Fruit fly (Drosophila melanogaster) whole organism, pupa: ENCODE data around the gene CG6739.

Source experiments
- CG10348 ChIP-seq: fragments of 200-800 bp; sonication (Bioruptor generic); IDR thresholded peaks from 2 replicates; pipeline ENCODE4 v1.3.6; 2022; ENCODE audit warnings: missing biosample characterization, missing genetic modification characterization
- CG12605 ChIP-seq: fragments of 200-800 bp; sonication (Bioruptor generic); IDR thresholded peaks from 2 replicates; pipeline ENCODE4 v1.3.6; 2022; ENCODE audit warnings: missing biosample characterization, missing genetic modification characterization
- CG13204 ChIP-seq: fragments of 200-800 bp; sonication (Bioruptor generic); optimal IDR thresholded peaks from 2 replicates; lab custom pipeline; 2018; ENCODE audit warnings: missing biosample characterization, mild to moderate bottlenecking, missing genetic modification characterization, moderate library complexity
- CG14655 ChIP-seq: fragments of 200-800 bp; sonication (Bioruptor generic); optimal IDR thresholded peaks from 3 replicates; lab custom pipeline; 2017; ENCODE audit warnings: mild to moderate bottlenecking, missing biosample characterization, missing genetic modification reagents, missing genetic modification characterization
- CG15710 ChIP-seq: fragments of 200-800 bp; sonication (Bioruptor generic); optimal IDR thresholded peaks from 2 replicates; lab custom pipeline; 2018; ENCODE audit warnings: missing biosample characterization, mild to moderate bottlenecking, missing genetic modification characterization, moderate library complexity
- CG17806 ChIP-seq: fragments of 200-800 bp; sonication (Bioruptor generic); optimal IDR thresholded peaks from 2 replicates; lab custom pipeline; 2018; ENCODE audit warnings: missing biosample characterization, mild to moderate bottlenecking, missing genetic modification characterization, moderate library complexity
- CG32121 ChIP-seq: fragments of 200-800 bp; sonication (Bioruptor generic); IDR thresholded peaks from 2 replicates; pipeline ENCODE4 v1.3.6; 2022; ENCODE audit warnings: missing biosample characterization, missing genetic modification characterization
- CG34367 ChIP-seq: fragments of 200-800 bp; sonication (Bioruptor generic); optimal IDR thresholded peaks from 2 replicates; lab custom pipeline; 2018; ENCODE audit warnings: missing biosample characterization, mild to moderate bottlenecking, missing genetic modification characterization
- CG4496 ChIP-seq: fragments of 200-800 bp; sonication (Bioruptor generic); IDR thresholded peaks from 3 replicates; pipeline ENCODE4 v1.3.6; 2022; ENCODE audit warnings: missing biosample characterization, missing genetic modification characterization
- CG8159 ChIP-seq: fragments of 200-800 bp; sonication (Bioruptor generic); optimal IDR thresholded peaks from 3 replicates; lab custom pipeline; 2018; ENCODE audit warnings: missing biosample characterization, mild to moderate bottlenecking, missing genetic modification characterization, moderate library complexity
- CG8301 ChIP-seq: fragments of 200-800 bp; sonication (Bioruptor generic); optimal IDR thresholded peaks from 2 replicates; lab custom pipeline; 2018; ENCODE audit warnings: missing biosample characterization, mild to moderate bottlenecking, missing genetic modification characterization
- CG9948 ChIP-seq: fragments of 200-800 bp; sonication (Bioruptor generic); optimal IDR thresholded peaks from 2 replicates; lab custom pipeline; 2018; ENCODE audit warnings: missing biosample characterization, mild to moderate bottlenecking, missing genetic modification characterization, moderate library complexity
- D1 ChIP-seq: fragments of 200-800 bp; sonication (Bioruptor generic); optimal IDR thresholded peaks from 2 replicates; lab custom pipeline; 2018; ENCODE audit warnings: missing biosample characterization, mild to moderate bottlenecking, missing genetic modification characterization, moderate library complexity
- EcR ChIP-seq: fragments of 200-800 bp; sonication (Bioruptor generic); optimal IDR thresholded peaks from 3 replicates; lab custom pipeline; 2019; ENCODE audit warnings: missing biosample characterization, missing genetic modification characterization, mild to moderate bottlenecking, moderate library complexity, missing genetic modification reagents
- Ets98B ChIP-seq: fragments of 200-800 bp; sonication (Bioruptor generic); IDR thresholded peaks from 2 replicates; pipeline ENCODE4 v1.3.6; 2022; ENCODE audit warnings: missing biosample characterization, missing genetic modification characterization
- Pif1A ChIP-seq: fragments of 200-800 bp; sonication (Bioruptor generic); optimal IDR thresholded peaks from 3 replicates; lab custom pipeline; 2016; ENCODE audit warnings: missing biosample characterization, missing genetic modification characterization
- Pif1B ChIP-seq: fragments of 200-800 bp; sonication (Bioruptor generic); optimal IDR thresholded peaks from 3 replicates; lab custom pipeline; 2016; ENCODE audit warnings: missing biosample characterization, missing genetic modification characterization
- Snoo ChIP-seq: fragments of 200-800 bp; sonication (Bioruptor generic); optimal IDR thresholded peaks from 3 replicates; lab custom pipeline; 2017; ENCODE audit warnings: missing biosample characterization, mild to moderate bottlenecking, missing genetic modification characterization, inconsistent platforms
- fd96Ca ChIP-seq: fragments of 200-800 bp; sonication (Bioruptor generic); IDR thresholded peaks from 3 replicates; pipeline ENCODE4 v1.3.6; 2022; ENCODE audit warnings: missing biosample characterization, missing genetic modification characterization
- gl ChIP-seq: fragments of 200-800 bp; sonication (Bioruptor generic); optimal IDR thresholded peaks from 2 replicates; lab custom pipeline; 2018; ENCODE audit warnings: missing biosample characterization, mild to moderate bottlenecking, missing genetic modification characterization
- rn ChIP-seq: fragments of 200-800 bp; sonication (Bioruptor generic); IDR thresholded peaks from 2 replicates; pipeline ENCODE4 v1.3.6; 2022; ENCODE audit warnings: missing biosample characterization, missing genetic modification characterization

Gene CG6739

DNA sequence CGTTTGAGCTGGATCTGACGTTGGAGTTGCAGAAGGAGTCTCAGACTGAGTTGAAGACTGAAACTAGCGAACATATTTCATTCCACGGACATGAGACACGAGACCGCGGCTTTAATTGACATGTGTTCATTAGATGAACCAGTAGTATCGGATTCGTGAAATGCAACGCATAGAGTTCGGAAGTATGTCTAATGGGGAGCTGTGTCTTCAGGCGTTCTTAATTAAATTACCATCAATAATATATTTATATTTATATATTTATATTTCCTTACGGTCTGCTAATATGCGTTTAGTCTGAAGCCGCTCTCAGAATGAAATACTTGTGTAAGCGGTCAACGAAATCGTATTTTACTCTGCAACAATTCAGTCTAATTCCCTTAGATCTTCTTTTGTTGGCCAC is 26.6 kb upstream of the CG6739 start, which contains the start of gene Spn28B:
Gene Spn28B (plus strand): TSS at position 301 of the 400 bp plus-strand sequence.
- TF ChIP-seq Snoo (no peak), CG9948 (tag; lab: Kevin White, UChicago) (no peak), CG12605 (GFP tag; lab: Robert Waterston, UW) (no peak), CG13204 (GFP tag; lab: Kevin White, UChicago) (no peak), CG15710 (no peak), Pif1A (GFP tag; lab: Kevin White, UChicago) (no peak), CG10348 (no peak), CG4496 (no peak), CG17806 (tag; lab: Kevin White, UChicago) (no peak)

- TF ChIP-seq gl (tag; lab: Kevin White, UChicago) (no peak), fd96Ca (GFP tag; lab: Robert Waterston, UW) (no peak), Pif1B (GFP tag; lab: Kevin White, UChicago) (no peak), CG10348 (no peak), Ets98B (GFP tag; lab: Robert Waterston, UW) (no peak), CG14655 (GFP tag; lab: Kevin White, UChicago) (no peak), CG17806 (tag; lab: Kevin White, UChicago) (no peak), CG15710 (no peak), CG4496 (no peak), D1 (tag; lab: Kevin White, UChicago) (no peak), CG34367 (tag; lab: Kevin White, UChicago) (no peak), CG32121 (no peak), CG12605 (GFP tag; lab: Robert Waterston, UW) (no peak), CG9948 (tag; lab: Kevin White, UChicago) (no peak)
Observed at dm6 chr2L:7587106-7587505, 21.1 kb upstream of the CG6739 start.

DNA sequence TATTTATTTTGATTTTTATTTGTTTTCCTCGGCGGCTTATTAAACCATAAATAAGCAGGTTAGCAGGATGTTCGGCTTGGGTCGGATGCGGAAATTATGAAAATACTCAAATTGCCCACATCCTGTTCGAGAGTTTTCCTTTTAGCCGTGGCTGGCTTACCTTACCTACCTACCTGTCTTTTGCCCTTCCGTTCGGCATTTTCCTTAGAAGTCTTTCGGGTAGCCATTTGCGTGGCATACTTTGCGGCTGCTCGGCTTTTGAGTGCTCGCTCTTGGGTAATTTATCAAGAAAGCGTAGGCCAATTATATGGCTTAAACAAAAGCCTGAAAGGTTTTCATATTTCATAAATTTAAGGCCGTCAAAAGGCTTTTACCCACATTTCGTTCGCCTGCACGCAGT is 15.3 kb upstream of the CG6739 start:
- no peak for TF ChIP-seq CG15710
- no peak for TF ChIP-seq Snoo
- no peak for TF ChIP-seq fd96Ca (GFP tag; lab: Robert Waterston, UW)
- TF ChIP-seq CG4496: no peak
- no peak for TF ChIP-seq Ets98B (GFP tag; lab: Robert Waterston, UW)
- TF ChIP-seq CG12605 (GFP tag; lab: Robert Waterston, UW): no peak
- no peak for TF ChIP-seq CG10348
- no peak for TF ChIP-seq rn (GFP tag; lab: Robert Waterston, UW)
- TF ChIP-seq CG17806 (tag; lab: Kevin White, UChicago): no peak
- TF ChIP-seq CG34367 (tag; lab: Kevin White, UChicago): no peak
- TF ChIP-seq D1 (tag; lab: Kevin White, UChicago): no peak
- no peak for TF ChIP-seq CG13204 (GFP tag; lab: Kevin White, UChicago)
- no peak for TF ChIP-seq CG14655 (GFP tag; lab: Kevin White, UChicago)

DNA sequence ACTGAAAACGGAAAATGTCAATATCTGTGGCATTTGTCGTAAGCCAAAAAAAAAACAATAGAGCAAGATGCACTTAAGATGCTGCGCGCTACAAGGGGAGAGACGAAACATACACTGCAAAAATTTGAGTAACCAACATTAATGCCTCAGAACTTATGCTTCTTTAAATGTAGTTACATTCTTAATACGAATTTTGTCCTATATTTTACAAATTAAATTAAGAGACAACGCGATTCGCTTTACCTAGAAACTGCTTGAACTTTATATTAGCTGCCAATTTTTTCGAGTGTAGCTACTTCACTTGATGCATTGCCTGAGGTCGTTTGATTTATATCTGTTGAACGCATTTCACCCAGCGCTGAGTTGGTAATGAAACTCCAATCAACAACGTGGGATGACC is 11.3 kb upstream of the CG6739 start:
- TF ChIP-seq CG13204 (GFP tag; lab: Kevin White, UChicago) (no peak), CG15710 (peak; percentile 50), CG34367 (tag; lab: Kevin White, UChicago) (peak; percentile 21), fd96Ca (GFP tag; lab: Robert Waterston, UW) (peak; percentile 65; the same call in 2 of the 3 replicates), Ets98B (GFP tag; lab: Robert Waterston, UW) (peak; percentile 73), rn (GFP tag; lab: Robert Waterston, UW) (peak; percentile 31; the same call in 1 of the 2 replicates), CG17806 (tag; lab: Kevin White, UChicago) (peak; percentile 54), CG32121 (peak; percentile 65), CG14655 (GFP tag; lab: Kevin White, UChicago) (peak; percentile 66), Pif1B (GFP tag; lab: Kevin White, UChicago) (peak; percentile 58), CG10348 (no peak), Snoo (peak; percentile 70), D1 (tag; lab: Kevin White, UChicago) (no peak), CG9948 (tag; lab: Kevin White, UChicago) (peak; percentile 38), CG12605 (GFP tag; lab: Robert Waterston, UW) (peak; percentile 58; the same call in 1 of the 2 replicates), CG4496 (peak; percentile 76), EcR (GFP tag; lab: Kevin White, UChicago) (no peak), CG8159 (peak; percentile 51), CG8301 (tag; lab: Kevin White, UChicago) (peak; percentile 63), gl (tag; lab: Kevin White, UChicago) (no peak), Pif1A (GFP tag; lab: Kevin White, UChicago) (peak; percentile 70)

DNA sequence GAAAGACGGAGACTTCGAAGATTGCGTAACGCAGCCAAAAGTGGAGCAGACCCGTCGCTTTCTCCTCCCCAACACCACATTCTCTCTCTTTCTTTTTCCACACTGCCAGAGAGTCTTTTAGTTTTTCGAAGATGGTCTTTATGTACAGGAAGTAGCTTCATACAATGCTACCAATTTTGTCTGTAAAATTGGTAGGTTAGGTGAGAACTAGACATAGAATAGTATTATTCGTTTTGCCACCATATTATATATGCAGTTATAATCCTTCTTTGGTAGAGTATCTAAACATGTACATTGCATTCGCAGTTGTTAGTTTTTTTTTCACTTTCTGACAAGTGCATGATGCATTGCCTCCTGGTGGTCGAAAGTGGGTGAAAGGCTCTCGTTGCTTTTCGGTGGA is 10.8 kb upstream of the CG6739 start:
- peak; percentile 30 for TF ChIP-seq CG8301 (tag; lab: Kevin White, UChicago)
- TF ChIP-seq Snoo: no peak
- TF ChIP-seq gl (tag; lab: Kevin White, UChicago): no peak
- peak; percentile 60 for TF ChIP-seq Ets98B (GFP tag; lab: Robert Waterston, UW)
- no peak for TF ChIP-seq CG15710
- peak; percentile 53 for TF ChIP-seq CG32121
- peak; percentile 1 for TF ChIP-seq Pif1A (GFP tag; lab: Kevin White, UChicago)
- 0 out of 3 replicates have a peak, but pooled peaks have one; percentile 47 for TF ChIP-seq fd96Ca (GFP tag; lab: Robert Waterston, UW)

dm6 chr2L:7598260-7598659 is 9.9 kb upstream of the CG6739 start:
- TF ChIP-seq CG34367 (tag; lab: Kevin White, UChicago) (no peak), Ets98B (GFP tag; lab: Robert Waterston, UW) (peak; percentile 4), CG13204 (GFP tag; lab: Kevin White, UChicago) (no peak), CG32121 (peak; percentile 10; the same call in 1 of the 2 replicates), CG8301 (tag; lab: Kevin White, UChicago) (no peak), CG9948 (tag; lab: Kevin White, UChicago) (peak; percentile 34), CG15710 (no peak), Snoo (no peak), CG8159 (peak; percentile 4), CG14655 (GFP tag; lab: Kevin White, UChicago) (no peak), CG4496 (peak; percentile 8; the same call in 1 of the 3 replicates), rn (GFP tag; lab: Robert Waterston, UW) (no peak), fd96Ca (GFP tag; lab: Robert Waterston, UW) (no peak), gl (tag; lab: Kevin White, UChicago) (no peak), CG12605 (GFP tag; lab: Robert Waterston, UW) (peak; percentile 27; the same call in 1 of the 2 replicates), Pif1B (GFP tag; lab: Kevin White, UChicago) (no peak), CG10348 (no peak), Pif1A (GFP tag; lab: Kevin White, UChicago) (no peak), D1 (tag; lab: Kevin White, UChicago) (no peak), EcR (GFP tag; lab: Kevin White, UChicago) (peak; percentile 8), CG17806 (tag; lab: Kevin White, UChicago) (peak; percentile 29)
